Worm (Caenorhabditis elegans): ENCODE data around the gene F45D11.5.
"Not testable (repeated sequence)": the region's sequence is repeated elsewhere in the genome, so short reads cannot be mapped to it uniquely, and the experiment has no call there.

F45D11.5 gene

ce11 chrII:982842-983241 is 18.7 kb upstream of the F45D11.5 start, which contains the start of gene srh-274:
Gene srh-274, plus strand, starts transcription at chrII:983142.
- TF ChIP-seq fkh-10 (GFP tag; optimal IDR thresholded peaks at IDR 0.05): no peak
- TF ChIP-seq npax-4 (tag; optimal IDR thresholded peaks at IDR 0.05): no peak
- no peak for TF ChIP-seq gmeb-2 (tag; optimal IDR thresholded peaks at IDR 0.05)
- TF ChIP-seq ceh-24 (tag; optimal IDR thresholded peaks at IDR 0.05): no peak
- TF ChIP-seq pag-3 (tag; optimal IDR thresholded peaks at IDR 0.05; ENCODE audit: borderline replicate concordance): no peak
- TF ChIP-seq ztf-16 (tag; optimal IDR thresholded peaks at IDR 0.05): no peak
- no peak for TF ChIP-seq unc-86 (tag; optimal IDR thresholded peaks at IDR 0.05)
- TF ChIP-seq tbx-7 (tag; optimal IDR thresholded peaks at IDR 0.05): no peak
- no peak for TF ChIP-seq hlh-30 (tag; optimal IDR thresholded peaks at IDR 0.05; ENCODE audit: insufficient read depth)
- TF ChIP-seq sox-4 (tag; optimal IDR thresholded peaks at IDR 0.05): no peak
- TF ChIP-seq hlh-13 (GFP tag; optimal IDR thresholded peaks at IDR 0.05): no peak
- TF ChIP-seq tbx-2 (tag; optimal IDR thresholded peaks at IDR 0.05): no peak
- no peak for TF ChIP-seq unc-3 (GFP tag; conservative IDR thresholded peaks at IDR 0.05)
- TF ChIP-seq unc-3 (tag; optimal IDR thresholded peaks at IDR 0.05): no peak

ce11 chrII:985703-986102 is 15.8 kb upstream of the F45D11.5 start, which contains the start of gene fbxc-40:
Gene fbxc-40, plus strand, starts transcription at chrII:986003.
- not testable (repeated sequence) for TF ChIP-seq lin-11, ceh-9, unc-42 (tag; optimal IDR thresholded peaks at IDR 0.05)

ce11 chrII:988437-988836 is 13.1 kb upstream of the F45D11.5 start, which contains the start of gene fbxc-39:
Gene fbxc-39, plus strand, starts transcription at chrII:988737.
- TF ChIP-seq ceh-48 (tag; optimal IDR thresholded peaks at IDR 0.05): no peak
- TF ChIP-seq pag-3 (tag; optimal IDR thresholded peaks at IDR 0.05; ENCODE audit: borderline replicate concordance): no peak
- TF ChIP-seq tbx-2 (tag; optimal IDR thresholded peaks at IDR 0.05): no peak
- no peak for TF ChIP-seq nhr-11 (tag; optimal IDR thresholded peaks at IDR 0.05)
- no peak for TF ChIP-seq fax-1 (tag; optimal IDR thresholded peaks at IDR 0.05)
- TF ChIP-seq rnt-1 (tag; optimal IDR thresholded peaks at IDR 0.05): no peak
- no peak for TF ChIP-seq C38D4.7 (GFP tag; optimal IDR thresholded peaks at IDR 0.05)
- TF ChIP-seq sox-2 (GFP tag; IDR thresholded peaks at IDR 0.05): no peak
- TF ChIP-seq unc-42 (tag; optimal IDR thresholded peaks at IDR 0.05): no peak
- no peak for TF ChIP-seq C08G9.2 (tag; optimal IDR thresholded peaks at IDR 0.05)
- TF ChIP-seq pax-1 (tag; optimal IDR thresholded peaks at IDR 0.05): no peak
- TF ChIP-seq ceh-31 (tag; optimal IDR thresholded peaks at IDR 0.05): no peak

- TF ChIP-seq hlh-15 (tag; optimal IDR thresholded peaks at IDR 0.05) (no peak), ceh-2 (tag; optimal IDR thresholded peaks at IDR 0.05) (no peak), ref-2 (tag; optimal IDR thresholded peaks at IDR 0.05) (no peak), fkh-10 (GFP tag; optimal IDR thresholded peaks at IDR 0.05) (no peak), ceh-48 (tag; optimal IDR thresholded peaks at IDR 0.05) (no peak)
These were observed 10.2 kb upstream of the F45D11.5 start, which contains the start of gene fbxc-42 for ce11 chrII:991300-991699. Gene fbxc-42, plus strand, starts transcription at chrII:991600.

- not testable (repeated sequence) for TF ChIP-seq Y22D7AL.16 (tag; optimal IDR thresholded peaks at IDR 0.05); T23F11.4 (GFP tag; optimal IDR thresholded peaks at IDR 0.05); ceh-9 (tag; optimal IDR thresholded peaks at IDR 0.05)
These were observed 7.3 kb upstream of the F45D11.5 start, which contains the start of gene F45D11.7 for ce11 chrII:994231-994630. Gene F45D11.7, plus strand, starts transcription at chrII:994531.

ce11 chrII:996112-996511 is 5.4 kb upstream of the F45D11.5 start, which contains the start of gene F45D11.11:
Gene F45D11.11, minus strand, starts transcription at chrII:996212.
- TF ChIP-seq ceh-14, ref-2, eyg-1 (tag; optimal IDR thresholded peaks at IDR 0.05): not testable (repeated sequence)

All from whole organism, late embryonic.